Worm (Caenorhabditis elegans): ENCODE measurements around the gene F54D8.6.
A peak's percentile ranks its signal among the peaks of the same experiment; 100 is the strongest.

F54D8.6 gene

ce11 chrIII:5108746-5109145 is 6.0 kb downstream of the F54D8.6 start (continued):
- no peak for TF ChIP-seq alr-1 (tag; optimal IDR thresholded peaks at IDR 0.05; ENCODE audit: borderline replicate concordance)
- TF ChIP-seq irx-1 (tag; optimal IDR thresholded peaks at IDR 0.05), result peak; percentile 36
- peak; percentile 63 for TF ChIP-seq nhr-19 (GFP tag; conservative IDR thresholded peaks at IDR 0.05)
- peak; percentile 29 to 77 (median 46) for TF ChIP-seq ceh-82 (tag; optimal IDR thresholded peaks at IDR 0.05)
- no peak for TF ChIP-seq unc-130 (tag; optimal IDR thresholded peaks at IDR 0.05)
- no peak for TF ChIP-seq ceh-8 (GFP tag; optimal IDR thresholded peaks at IDR 0.05)
- TF ChIP-seq unc-98 (GFP tag; IDR thresholded peaks at IDR 0.05), result no peak
- peak; percentile 57 for TF ChIP-seq nhr-90 (tag; optimal IDR thresholded peaks at IDR 0.05; ENCODE audit: poor library complexity)
- no peak for TF ChIP-seq aha-1 (tag; optimal IDR thresholded peaks at IDR 0.05)
- no peak for TF ChIP-seq C34B4.2 (tag; optimal IDR thresholded peaks at IDR 0.05)
- TF ChIP-seq tlp-1 (tag; optimal IDR thresholded peaks at IDR 0.05), result no peak
- TF ChIP-seq mep-1 (tag; optimal IDR thresholded peaks at IDR 0.05), result peak; percentile 73
- no peak for TF ChIP-seq lin-39 (tag; optimal IDR thresholded peaks at IDR 0.05)
- no peak for TF ChIP-seq egl-13 (tag; optimal IDR thresholded peaks at IDR 0.05)
- peak; percentile 59 for TF ChIP-seq ceh-90 (tag; optimal IDR thresholded peaks at IDR 0.05)
- TF ChIP-seq fkh-4 (tag; optimal IDR thresholded peaks at IDR 0.05; ENCODE audit: borderline replicate concordance), result no peak
- no peak for TF ChIP-seq nhr-28 (tag; optimal IDR thresholded peaks at IDR 0.05)
- no peak for TF ChIP-seq mdl-1 (tag; optimal IDR thresholded peaks at IDR 0.05)
- TF ChIP-seq lsy-2 (tag; optimal IDR thresholded peaks at IDR 0.05), result peak; percentile 72 to 78
- peak; percentile 95 for TF ChIP-seq rnt-1 (tag; optimal IDR thresholded peaks at IDR 0.05)
- TF ChIP-seq isw-1 (GFP tag; IDR thresholded peaks at IDR 0.05), result peak; percentile 40; the same call in 1 of the 2 replicates
- no peak for TF ChIP-seq pax-3 (tag; optimal IDR thresholded peaks at IDR 0.05)
- peak; percentile 74 for TF ChIP-seq nhr-20 (tag; optimal IDR thresholded peaks at IDR 0.05)
- peak; percentile 52 for TF ChIP-seq swsn-7 (tag; optimal IDR thresholded peaks at IDR 0.05)
- peak; percentile 54 for TF ChIP-seq nhr-85 (tag)
- TF ChIP-seq lin-13 (GFP tag; optimal IDR thresholded peaks at IDR 0.05), result peak; percentile 13
- no peak for TF ChIP-seq aly-2 (tag; optimal IDR thresholded peaks at IDR 0.05)
- TF ChIP-seq lin-15B (tag; optimal IDR thresholded peaks at IDR 0.05), result peak; percentile 46
- peak; percentile 36 for TF ChIP-seq sox-4 (tag; optimal IDR thresholded peaks at IDR 0.05)
- TF ChIP-seq nhr-237 (tag; optimal IDR thresholded peaks at IDR 0.05), result no peak
- no peak for TF ChIP-seq ceh-88 (GFP tag; IDR thresholded peaks at IDR 0.05)
- peak in 1 of 2 experiments; percentile 1 for TF ChIP-seq ztf-11 (tag; optimal IDR thresholded peaks at IDR 0.05)
- TF ChIP-seq mef-2 (tag; optimal IDR thresholded peaks at IDR 0.05), result no peak
- TF ChIP-seq nhr-77 (tag; optimal IDR thresholded peaks at IDR 0.05), result peak; percentile 25
- TF ChIP-seq zag-1 (tag; optimal IDR thresholded peaks at IDR 0.05), result no peak
- TF ChIP-seq elt-2 (tag; optimal IDR thresholded peaks at IDR 0.05), result no peak
- no peak for TF ChIP-seq mab-9 (GFP tag; IDR thresholded peaks at IDR 0.05)
- TF ChIP-seq Y116A8C.19 (tag; optimal IDR thresholded peaks at IDR 0.05; ENCODE audit: borderline replicate concordance), result no peak
- TF ChIP-seq nhr-84 (tag; optimal IDR thresholded peaks at IDR 0.05), result no peak
- TF ChIP-seq grh-1 (GFP tag; IDR thresholded peaks at IDR 0.05), result no peak
- peak; percentile 85 for TF ChIP-seq lir-3 (tag; optimal IDR thresholded peaks at IDR 0.05; ENCODE audit: poor library complexity)
- no peak for TF ChIP-seq efl-3 (GFP tag; optimal IDR thresholded peaks at IDR 0.05)
- no peak for TF ChIP-seq vab-15 (tag; optimal IDR thresholded peaks at IDR 0.05)
- TF ChIP-seq F16B12.6 (tag; optimal IDR thresholded peaks at IDR 0.05), result peak; percentile 9
- no peak for TF ChIP-seq fos-1 (tag; optimal IDR thresholded peaks at IDR 0.05)
- TF ChIP-seq skn-1 (tag; optimal IDR thresholded peaks at IDR 0.05), result no peak
- no peak for TF ChIP-seq nhr-47 (tag; optimal IDR thresholded peaks at IDR 0.05)
- no peak for TF ChIP-seq pqm-1 (tag; optimal IDR thresholded peaks at IDR 0.05)
- no peak for TF ChIP-seq elt-3 (tag; optimal IDR thresholded peaks at IDR 0.05)
- TF ChIP-seq fkh-10 (GFP tag; optimal IDR thresholded peaks at IDR 0.05), result no peak
- peak; percentile 43 for TF ChIP-seq xbp-1 (tag; optimal IDR thresholded peaks at IDR 0.05)
- peak; percentile 77 for TF ChIP-seq snu-23 (GFP tag; optimal IDR thresholded peaks at IDR 0.05)

All from whole organism, L1 larva.